Fruit fly (Drosophila melanogaster): Measurements from ENCODE around the gene CG42834.

Gene CG42834

DNA sequence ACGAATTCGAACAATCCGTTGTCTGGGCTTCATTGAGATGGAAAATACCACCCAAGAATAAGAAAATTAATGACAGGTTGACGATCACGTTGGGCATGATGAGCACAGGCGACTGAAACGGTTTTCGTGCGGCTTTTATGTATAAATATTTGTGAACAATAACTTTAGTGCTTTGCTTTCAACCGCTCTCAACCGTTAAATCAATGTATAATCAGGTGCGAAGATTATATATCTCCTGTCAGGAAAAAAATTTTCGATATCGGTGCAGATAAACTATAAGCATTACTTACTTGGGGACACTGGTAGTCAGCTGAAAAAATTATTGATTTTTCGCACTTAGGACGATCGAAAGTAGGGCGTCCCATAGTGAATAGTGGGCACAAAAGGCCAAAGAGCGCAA is 13.6 kb upstream of the CG42834 start, which contains the start of gene CG42823:
Gene CG42823, minus strand, starts transcription at position 101 of the 400 bp plus-strand sequence.
- no peak for TF ChIP-seq CG7963 (GFP tag; IDR thresholded peaks at IDR 0.05; ENCODE audit: partially characterized antibody)
- no peak for TF ChIP-seq cato (GFP tag; optimal IDR thresholded peaks at IDR 0.05; ENCODE audit: borderline replicate concordance)
- no peak for TF ChIP-seq CG2889 (GFP tag; IDR thresholded peaks at IDR 0.05)
- no peak for TF ChIP-seq vnd (GFP tag; IDR thresholded peaks at IDR 0.05; ENCODE audit: partially characterized antibody)
- no peak for TF ChIP-seq CG4282 (GFP tag; optimal IDR thresholded peaks at IDR 0.05)
- no peak for TF ChIP-seq HmgZ (tag; optimal IDR thresholded peaks at IDR 0.05)
- TF ChIP-seq B-H2 (GFP tag; optimal IDR thresholded peaks at IDR 0.05), result no peak
- TF ChIP-seq Doc2 (GFP tag; IDR thresholded peaks at IDR 0.05), result no peak
- TF ChIP-seq CG8281 (tag; optimal IDR thresholded peaks at IDR 0.05), result no peak
- TF ChIP-seq CG1529 (GFP tag; optimal IDR thresholded peaks at IDR 0.05), result no peak

DNA sequence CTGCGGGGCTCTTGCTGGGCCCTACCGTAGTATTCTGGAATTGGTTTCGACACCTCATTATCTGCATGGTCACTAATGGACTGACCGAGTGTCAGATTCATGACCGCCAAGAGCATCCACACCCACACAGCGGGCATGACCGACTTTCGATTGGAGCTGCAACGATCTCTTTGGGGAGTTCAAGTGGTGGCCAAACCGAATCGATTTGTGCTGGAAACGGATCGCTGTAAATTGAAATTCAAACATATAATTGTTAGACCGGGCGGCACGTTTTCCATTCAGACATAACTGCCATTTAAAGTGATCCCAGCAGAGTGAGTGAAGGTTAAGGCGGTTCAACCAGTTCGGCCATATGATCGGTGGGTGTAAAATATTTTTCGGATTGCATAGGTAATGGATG is 12.1 kb upstream of the CG42834 start, which contains the start of the genes CG42824 and CG42798:
Gene CG42824, minus strand, starts transcription at position 101 of the 400 bp plus-strand sequence.
Gene CG42798, plus strand, starts transcription at position 268 of the 400 bp plus-strand sequence.
- TF ChIP-seq zen (tag; optimal IDR thresholded peaks at IDR 0.05) (no peak), CG9437 (GFP tag; optimal IDR thresholded peaks at IDR 0.05) (no peak), ab (GFP tag; optimal IDR thresholded peaks at IDR 0.05) (no peak), oc (tag; optimal IDR thresholded peaks at IDR 0.05) (no peak), Lhr (GFP tag; optimal IDR thresholded peaks at IDR 0.05) (no peak), psq (GFP tag; optimal IDR thresholded peaks at IDR 0.05) (no peak), GATAe (GFP tag; conservative IDR thresholded peaks at IDR 0.05) (no peak), CG16813 (GFP tag; IDR thresholded peaks at IDR 0.05; ENCODE audit: partially characterized antibody) (no peak), exex (tag; optimal IDR thresholded peaks at IDR 0.05) (no peak), CG9609 (GFP tag; optimal IDR thresholded peaks at IDR 0.05) (no peak), Max (GFP tag; optimal IDR thresholded peaks at IDR 0.05) (no peak), Bteb2 (GFP tag; optimal IDR thresholded peaks at IDR 0.05) (no peak), CG2199 (GFP tag; IDR thresholded peaks at IDR 0.05) (no peak), CG2120 (GFP tag; optimal IDR thresholded peaks at IDR 0.05) (no peak), knrl (GFP tag; IDR thresholded peaks at IDR 0.05; ENCODE audit: partially characterized antibody) (no peak), sc (optimal IDR thresholded peaks at IDR 0.05) (no peak), sc (GFP tag; optimal IDR thresholded peaks at IDR 0.05) (no peak), Doc2 (GFP tag; IDR thresholded peaks at IDR 0.05) (no peak)

DNA sequence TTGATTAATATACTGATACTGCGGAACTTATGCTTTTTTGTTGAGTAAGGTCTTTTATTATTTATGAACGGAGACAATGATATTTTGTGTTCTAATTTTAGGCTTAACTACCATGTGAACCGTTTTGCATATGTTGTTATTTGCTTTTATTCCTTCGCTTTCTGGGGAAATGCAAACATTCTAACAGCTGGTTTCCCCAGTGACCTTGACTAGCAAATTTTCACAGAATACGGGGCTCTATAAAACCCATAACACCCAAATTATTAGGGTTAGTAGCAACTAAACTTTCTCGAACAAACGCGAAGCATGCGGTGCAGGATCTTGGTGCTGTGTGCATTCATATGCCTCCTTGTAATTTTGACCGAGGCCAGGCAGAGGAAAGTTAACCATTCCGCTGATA is 11.0 kb upstream of the CG42834 start, which contains the start of gene CG17283:
Gene CG17283, plus strand, starts transcription at position 301 of the 400 bp plus-strand sequence.
- no peak for TF ChIP-seq Ptx1 (GFP tag; IDR thresholded peaks at IDR 0.05)
- TF ChIP-seq CG12219 (GFP tag; optimal IDR thresholded peaks at IDR 0.05), result no peak
- no peak for TF ChIP-seq psq (GFP tag; optimal IDR thresholded peaks at IDR 0.05)

DNA sequence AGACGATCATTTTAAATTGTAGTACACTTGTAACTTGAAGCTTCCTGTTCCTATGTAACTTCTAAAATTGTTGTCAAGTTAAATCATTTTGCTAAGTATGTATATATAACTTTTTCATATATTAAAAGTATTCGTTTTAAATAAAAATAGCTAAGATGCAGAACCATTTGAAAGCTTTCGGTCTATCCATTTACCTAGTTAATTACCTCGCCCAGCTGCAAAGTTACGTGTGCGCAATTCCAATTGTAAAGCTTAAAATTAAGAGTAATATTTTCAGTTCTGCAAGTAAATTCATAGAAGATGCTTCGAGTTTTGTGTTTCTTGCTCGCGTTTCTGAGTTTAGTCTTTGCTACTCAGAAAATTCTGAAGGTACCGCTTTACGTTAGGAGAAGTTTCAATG is 9.2 kb upstream of the CG42834 start, which contains the start of gene CG5860:
Gene CG5860, plus strand, starts transcription at position 301 of the 400 bp plus-strand sequence.
- TF ChIP-seq Doc2 (GFP tag; IDR thresholded peaks at IDR 0.05), result no peak
- no peak for TF ChIP-seq CG17385 (GFP tag; optimal IDR thresholded peaks at IDR 0.05)
- TF ChIP-seq CG9215 (GFP tag; IDR thresholded peaks at IDR 0.05), result no peak
- TF ChIP-seq CG8290 (GFP tag; optimal IDR thresholded peaks at IDR 0.05), result no peak
- no peak for TF ChIP-seq CG8290 (tag; optimal IDR thresholded peaks at IDR 0.05)
- TF ChIP-seq Tbp (GFP tag; optimal IDR thresholded peaks at IDR 0.05), result no peak
- TF ChIP-seq CG12744 (GFP tag; optimal IDR thresholded peaks at IDR 0.05), result no peak
- no peak for TF ChIP-seq Poxn (GFP tag; IDR thresholded peaks at IDR 0.05)
- TF ChIP-seq dysf (GFP tag; IDR thresholded peaks at IDR 0.05), result no peak
- TF ChIP-seq inv (GFP tag; IDR thresholded peaks at IDR 0.05; ENCODE audit: partially characterized antibody), result no peak
- TF ChIP-seq ewg (GFP tag; optimal IDR thresholded peaks at IDR 0.05), result no peak
